Worm (Caenorhabditis elegans) whole organism, midembryonic: ENCODE data around the gene amx-1.

Experiments used
- flt-1 ChIP-seq: fragments of 200-800 bp; sonication (Bioruptor generic); IDR thresholded peaks from 2 replicates; pipeline ENCODE4 v1.3.6; 2022; ENCODE audit warnings: missing genetic modification characterization, missing compliant biosample characterization
- ztf-29 ChIP-seq: fragments of 200-800 bp; sonication (Bioruptor generic); IDR thresholded peaks from 2 replicates; pipeline ENCODE4 v1.3.6; 2022; ENCODE audit warnings: missing genetic modification reagents, missing genetic modification characterization, missing compliant biosample characterization

DNA sequence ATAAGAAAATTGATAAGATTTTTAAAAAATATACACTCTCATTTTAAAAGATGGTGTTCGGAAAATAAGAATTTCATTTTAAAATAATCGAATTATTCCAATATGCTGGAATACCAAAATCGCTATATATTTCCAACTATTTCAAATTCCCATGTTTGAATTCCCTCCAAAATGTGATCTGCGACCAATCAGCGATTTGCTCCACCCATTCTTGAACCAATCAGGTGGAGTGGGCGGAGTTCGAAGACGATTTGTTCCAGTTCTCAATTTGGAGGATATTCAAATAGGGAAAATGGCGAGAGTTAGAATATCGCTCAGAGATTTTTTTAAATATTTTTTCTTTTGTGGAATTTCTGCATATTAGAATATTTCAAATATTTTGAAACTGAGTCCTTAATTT, 31.3 kb upstream of the amx-1 start:
- TF ChIP-seq flt-1 (GFP tag; lab: Robert Waterston, UW) (no peak), ztf-29 (no peak)
